Worm (Caenorhabditis elegans): ENCODE data around the gene snr-5.

ce11 chrIII:7818965-7819364 lies 42.9 kb upstream of the snr-5 start:
- TF ChIP-seq lin-35 (GFP tag; optimal IDR thresholded peaks at IDR 0.05) (no peak), ama-1 (optimal IDR thresholded peaks at IDR 0.05) (no peak), pag-3 (tag; optimal IDR thresholded peaks at IDR 0.05; ENCODE audit: borderline replicate concordance, insufficient read depth) (no peak), ces-1 (GFP tag; optimal IDR thresholded peaks at IDR 0.05) (no peak), irx-1 (tag; optimal IDR thresholded peaks at IDR 0.05) (no peak), nhr-28 (tag; optimal IDR thresholded peaks at IDR 0.05) (no peak), tlp-1 (tag; optimal IDR thresholded peaks at IDR 0.05) (no peak), mdl-1 (tag; optimal IDR thresholded peaks at IDR 0.05) (no peak), ceh-82 (tag; optimal IDR thresholded peaks at IDR 0.05) (no peak)

Data from whole organism, L1 larva.